Worm (Caenorhabditis elegans) whole organism, late embryonic: ENCODE measurements around the gene F14F9.3.

Experiments used
- C38D4.7 ChIP-seq: fragments of 200-800 bp; sonication (Bioruptor generic); optimal IDR thresholded peaks from 2 replicates; lab custom pipeline; 2018; ENCODE audit warnings: mild to moderate bottlenecking, missing genetic modification characterization, moderate library complexity, missing compliant biosample characterization
- ama-1 ChIP-seq: fragments of 150-350 bp; optimal IDR thresholded peaks from 2 replicates; lab custom pipeline; 2014
- dmd-4 ChIP-seq: sonication (generic microtip); optimal IDR thresholded peaks from 2 replicates; lab custom pipeline; 2016; ENCODE audit warnings: borderline replicate concordance, missing genetic modification characterization, missing compliant biosample characterization
- ets-4 ChIP-seq: sonication (generic microtip); optimal IDR thresholded peaks from 2 replicates; lab custom pipeline; 2016; ENCODE audit warnings: missing genetic modification characterization, missing compliant biosample characterization
- fkh-10 ChIP-seq: fragments of 150-350 bp; optimal IDR thresholded peaks from 2 replicates; lab custom pipeline; 2014; ENCODE audit warnings: missing biosample characterization, missing genetic modification reagents, missing genetic modification characterization
- fkh-6 ChIP-seq: sonication (generic microtip); optimal IDR thresholded peaks from 2 replicates; lab custom pipeline; 2016; ENCODE audit warnings: missing genetic modification characterization, missing compliant biosample characterization
- lin-11 ChIP-seq: fragments of 200-800 bp; sonication (Bioruptor generic); optimal IDR thresholded peaks from 2 replicates; lab custom pipeline; 2018; ENCODE audit warnings: mild to moderate bottlenecking, missing genetic modification characterization, missing compliant biosample characterization
- pqm-1 ChIP-seq: sonication (generic microtip); optimal IDR thresholded peaks from 2 replicates; lab custom pipeline; 2016; ENCODE audit warnings: missing genetic modification characterization, missing compliant biosample characterization
- rnt-1 ChIP-seq: sonication (generic microtip); optimal IDR thresholded peaks from 2 replicates; lab custom pipeline; 2016; ENCODE audit warnings: missing genetic modification characterization, missing compliant biosample characterization
- syd-9 ChIP-seq: sonication (generic microtip); optimal IDR thresholded peaks from 2 replicates; lab custom pipeline; 2016; ENCODE audit warnings: mild to moderate bottlenecking, missing genetic modification characterization, moderate library complexity, missing compliant biosample characterization
- tbx-7 ChIP-seq: sonication (generic microtip); optimal IDR thresholded peaks from 2 replicates; lab custom pipeline; 2016; ENCODE audit warnings: missing genotype, missing genetic modification characterization, missing compliant biosample characterization

ce11 chrV:5119679-5120078 is 18.3 kb upstream of the F14F9.3 start, which contains the start of gene sid-1:
- TF ChIP-seq tbx-7 (no peak), C38D4.7 (GFP tag; lab: Kevin White, UChicago) (no peak), ets-4 (no peak), fkh-6 (tag; lab: Kevin White, UChicago) (no peak), syd-9 (tag; lab: Kevin White, UChicago) (no peak), rnt-1 (tag; lab: Kevin White, UChicago) (no peak), fkh-10 (GFP tag; lab: Kevin White, UChicago) (no peak), dmd-4 (tag; lab: Kevin White, UChicago) (no peak), lin-11 (tag; lab: Kevin White, UChicago) (no peak), pqm-1 (tag; lab: Kevin White, UChicago) (no peak), ama-1 (lab: Kevin White, UChicago) (no peak)
